Worm (Caenorhabditis elegans) whole organism, L2 larva: ENCODE measurements around the gene sqv-4.

Source experiments
- C34F6.9 ChIP-seq: fragments of 150-350 bp; optimal IDR thresholded peaks from 2 replicates; lab custom pipeline; 2014; ENCODE audit warnings: missing biosample characterization, missing genetic modification characterization
- F13H6.1 ChIP-seq: sonication (generic microtip); optimal IDR thresholded peaks from 2 replicates; lab custom pipeline; 2016; ENCODE audit warnings: missing genetic modification characterization, missing compliant biosample characterization
- R02D3.7 ChIP-seq: fragments of 150-350 bp; optimal IDR thresholded peaks from 2 replicates; lab custom pipeline; 2014; ENCODE audit warnings: missing biosample characterization, missing genetic modification characterization
- Y55F3AM.14 ChIP-seq: fragments of 200-800 bp; sonication (Bioruptor generic); optimal IDR thresholded peaks from 2 replicates; lab custom pipeline; 2018; ENCODE audit warnings: mild to moderate bottlenecking, missing genetic modification characterization, missing compliant biosample characterization
- ZK546.5 ChIP-seq: sonication (generic microtip); optimal IDR thresholded peaks from 2 replicates; lab custom pipeline; 2017; ENCODE audit warnings: missing biosample characterization, missing genetic modification characterization
- aly-2 ChIP-seq: fragments of 150-350 bp; optimal IDR thresholded peaks from 2 replicates; lab custom pipeline; 2014; ENCODE audit warnings: missing biosample characterization, missing genetic modification characterization
- ama-1 ChIP-seq: fragments of 150-350 bp; optimal IDR thresholded peaks from 2 replicates; lab custom pipeline; 2018; ENCODE audit warnings: inconsistent platforms
- ceh-16 ChIP-seq: fragments of 150-350 bp; optimal IDR thresholded peaks from 2 replicates; lab custom pipeline; 2014; ENCODE audit warnings: missing biosample characterization, missing genetic modification characterization
- ceh-82 ChIP-seq: fragments of 150-350 bp; optimal IDR thresholded peaks from 2 replicates; lab custom pipeline; 2014; ENCODE audit warnings: missing biosample characterization, missing genetic modification characterization
- crh-2 ChIP-seq: sonication (generic microtip); optimal IDR thresholded peaks from 2 replicates; lab custom pipeline; 2017; ENCODE audit warnings: missing biosample characterization, missing genetic modification characterization
- egl-27 ChIP-seq: sonication (generic microtip); optimal IDR thresholded peaks from 3 replicates; lab custom pipeline; 2017; ENCODE audit warnings: missing biosample characterization, missing genetic modification reagents, missing genetic modification characterization
- fos-1 ChIP-seq: fragments of 150-350 bp; optimal IDR thresholded peaks from 2 replicates; lab custom pipeline; 2014; ENCODE audit warnings: missing biosample characterization, missing genetic modification characterization
- gmeb-1 ChIP-seq: fragments of 150-350 bp; optimal IDR thresholded peaks from 2 replicates; lab custom pipeline; 2014; ENCODE audit warnings: missing biosample characterization, missing genetic modification characterization
- lin-11 ChIP-seq: fragments of 150-350 bp; sonication (generic microtip); optimal IDR thresholded peaks from 2 replicates; lab custom pipeline; 2014; ENCODE audit warnings: missing biosample characterization, missing genetic modification characterization, inconsistent platforms, mixed read lengths
- lin-39 ChIP-seq: fragments of 150-350 bp; optimal IDR thresholded peaks from 2 replicates; lab custom pipeline; 2014; ENCODE audit warnings: missing biosample characterization, missing genetic modification reagents, missing genetic modification characterization
- lsy-2 ChIP-seq, 2 experiments: fragments of 150-350 bp in 1 of 2; sonication (generic microtip) in 1 of 2; optimal IDR thresholded peaks; 2 replicates each; lab custom pipeline; 2014 to 2017; ENCODE audit warnings: missing biosample characterization in 2 of 2, missing genetic modification characterization in 2 of 2
- mab-5 ChIP-seq: fragments of 150-350 bp; optimal IDR thresholded peaks from 2 replicates; lab custom pipeline; 2014; ENCODE audit warnings: missing biosample characterization, missing genetic modification characterization
- mbf-1 ChIP-seq: sonication (generic microtip); optimal IDR thresholded peaks from 2 replicates; lab custom pipeline; 2017; ENCODE audit warnings: missing biosample characterization, missing genetic modification characterization
- mdl-1 ChIP-seq, 2 experiments: fragments of 150-350 bp in 1 of 2; sonication (generic microtip) in 1 of 2; optimal IDR thresholded peaks; 2 replicates each; lab custom pipeline; 2017; ENCODE audit warnings: missing biosample characterization in 2 of 2, missing genetic modification characterization in 2 of 2
- nhr-11 ChIP-seq: fragments of 150-350 bp; optimal IDR thresholded peaks from 2 replicates; lab custom pipeline; 2014; ENCODE audit warnings: missing biosample characterization, missing genetic modification characterization
- nhr-129 ChIP-seq: fragments of 150-350 bp; optimal IDR thresholded peaks from 2 replicates; lab custom pipeline; 2014; ENCODE audit warnings: missing biosample characterization, missing genetic modification characterization
- nhr-23 ChIP-seq: fragments of 150-350 bp; optimal IDR thresholded peaks from 2 replicates; lab custom pipeline; 2014; ENCODE audit warnings: missing biosample characterization, missing genetic modification reagents, missing genetic modification characterization
- nhr-237 ChIP-seq: fragments of 150-350 bp; optimal IDR thresholded peaks from 2 replicates; lab custom pipeline; 2014; ENCODE audit warnings: missing biosample characterization, missing genetic modification characterization
- nhr-6 ChIP-seq: fragments of 150-350 bp; optimal IDR thresholded peaks from 2 replicates; lab custom pipeline; 2014; ENCODE audit warnings: missing biosample characterization, missing genetic modification characterization
- nhr-77 ChIP-seq: fragments of 150-350 bp; optimal IDR thresholded peaks from 2 replicates; lab custom pipeline; 2014; ENCODE audit warnings: missing biosample characterization, missing genetic modification characterization
- sem-4 ChIP-seq: fragments of 150-350 bp; optimal IDR thresholded peaks from 2 replicates; lab custom pipeline; 2014; ENCODE audit warnings: missing biosample characterization, missing genetic modification reagents, missing genetic modification characterization
- sma-3 ChIP-seq: sonication (generic microtip); optimal IDR thresholded peaks from 2 replicates; lab custom pipeline; 2016; ENCODE audit warnings: missing genetic modification reagents, missing genetic modification characterization, missing compliant biosample characterization
- sma-9 ChIP-seq, 2 experiments: fragments of 150-350 bp in 1 of 2; sonication (generic microtip) in 1 of 2; optimal IDR thresholded peaks; 2 replicates each; lab custom pipeline; 2014 to 2016; ENCODE audit warnings: missing genetic modification characterization in 2 of 2, mild to moderate bottlenecking in 1 of 2, missing biosample characterization in 1 of 2, missing compliant biosample characterization in 1 of 2, missing genetic modification reagents in 1 of 2, moderate library complexity in 1 of 2
- snpc-4 ChIP-seq: fragments of 150-350 bp; optimal IDR thresholded peaks from 2 replicates; lab custom pipeline; 2014; ENCODE audit warnings: missing biosample characterization, missing genetic modification characterization
- unc-39 ChIP-seq: fragments of 150-350 bp; optimal IDR thresholded peaks from 2 replicates; lab custom pipeline; 2014; ENCODE audit warnings: missing biosample characterization, missing genetic modification characterization
- unc-55 ChIP-seq: fragments of 150-350 bp; sonication (generic microtip); optimal IDR thresholded peaks from 3 replicates; lab custom pipeline; 2014; ENCODE audit warnings: missing biosample characterization, missing genetic modification reagents, missing genetic modification characterization
- unc-62 ChIP-seq: fragments of 150-350 bp; optimal IDR thresholded peaks from 2 replicates; lab custom pipeline; 2014; ENCODE audit warnings: missing biosample characterization, missing genetic modification reagents, missing genetic modification characterization
- ztf-1 ChIP-seq: fragments of 200-800 bp; sonication (Bioruptor generic); conservative IDR thresholded peaks from 2 replicates; pipeline ENCODE4 v1.3.6; 2022; ENCODE audit warnings: missing genetic modification characterization, missing compliant biosample characterization
- ztf-11 ChIP-seq: sonication (generic microtip); optimal IDR thresholded peaks from 2 replicates; lab custom pipeline; 2017; ENCODE audit warnings: missing biosample characterization, missing genetic modification characterization

sqv-4 gene

DNA sequence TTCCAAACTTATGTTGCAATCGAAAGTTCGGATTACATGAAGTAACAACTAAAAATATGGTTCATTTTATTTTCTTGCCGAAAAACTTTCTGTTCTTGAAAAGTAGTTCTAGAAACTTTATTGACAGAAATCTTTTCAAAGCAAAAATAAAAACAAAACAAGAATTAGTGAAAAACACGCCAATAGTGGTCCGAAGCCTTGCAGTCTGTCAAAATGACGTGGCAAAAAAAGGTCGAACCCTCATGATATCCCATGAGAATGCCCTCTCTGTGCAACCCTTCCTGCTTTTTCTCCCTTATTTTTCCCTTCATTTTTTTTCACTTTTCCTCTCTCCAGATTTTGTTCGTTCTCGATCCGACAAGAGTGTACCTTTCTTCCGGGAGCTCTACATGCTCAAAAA is 37.9 kb upstream of the sqv-4 start:
- TF ChIP-seq crh-2 (peak; percentile 63), unc-55 (GFP tag; lab: Kevin White, UChicago) (no peak)
- TF ChIP-seq, all 48 proteins: peak for 1

DNA sequence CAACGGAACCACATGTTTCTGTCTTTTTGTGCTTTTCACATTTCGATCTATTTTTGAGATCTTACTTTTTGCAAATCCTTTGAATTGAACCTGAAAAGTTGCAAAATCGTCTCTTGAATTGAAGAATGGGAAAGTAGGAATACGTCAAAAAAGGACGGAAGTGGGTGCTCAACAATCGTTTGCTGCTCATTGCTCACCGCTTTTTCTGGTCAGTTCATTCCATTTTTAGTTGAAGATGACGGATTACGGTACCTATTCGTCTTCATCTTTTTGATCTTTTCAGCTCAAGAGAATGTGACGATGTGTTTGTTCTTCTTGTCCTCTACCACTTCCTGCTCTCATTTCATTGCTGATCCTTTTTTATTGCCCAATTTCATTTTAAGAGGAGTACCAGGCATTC is 33.9 kb upstream of the sqv-4 start, which contains the start of gene C05A2.4:
Gene C05A2.4 (plus strand): TSS at position 301 of the 400 bp plus-strand sequence.
- no peak for TF ChIP-seq ztf-1 (GFP tag; lab: Robert Waterston, UW)
- TF ChIP-seq nhr-77, result no peak
- TF ChIP-seq unc-39 (tag; lab: Kevin White, UChicago), result no peak
- no peak for TF ChIP-seq mdl-1 (tag; optimal IDR thresholded peaks at IDR 0.05; lab: Kevin White, UChicago)
- TF ChIP-seq snpc-4, result no peak
- TF ChIP-seq egl-27 (tag; lab: Kevin White, UChicago), result no peak
- no peak for TF ChIP-seq nhr-129
- TF ChIP-seq ceh-82 (tag; lab: Kevin White, UChicago), result no peak
- TF ChIP-seq sem-4, result no peak
- TF ChIP-seq mbf-1 (tag; lab: Kevin White, UChicago), result no peak
- no peak for TF ChIP-seq lin-39 (tag; lab: Kevin White, UChicago)
- no peak for TF ChIP-seq ceh-16 (tag; lab: Kevin White, UChicago)
- TF ChIP-seq ZK546.5 (tag; lab: Kevin White, UChicago), result no peak
- no peak for TF ChIP-seq crh-2

DNA sequence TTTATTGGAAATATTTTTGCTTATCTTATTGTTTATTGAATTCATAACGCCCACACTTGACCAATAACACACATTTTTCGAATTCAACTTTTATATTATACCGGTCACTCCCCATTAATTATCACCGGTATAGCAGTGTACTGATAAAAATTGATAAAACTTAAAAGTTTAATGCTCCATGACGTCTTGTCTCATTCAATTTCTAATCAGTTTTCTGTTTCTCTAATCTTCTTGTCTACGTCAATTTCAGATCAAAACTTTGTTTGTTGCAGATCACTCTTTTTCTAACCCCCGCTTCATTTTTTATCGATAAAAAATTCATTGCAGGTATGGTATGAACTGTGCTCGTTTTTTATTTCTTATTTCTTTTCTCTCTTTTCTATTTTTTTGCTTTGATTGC is 32.5 kb upstream of the sqv-4 start:
- TF ChIP-seq nhr-11, result no peak
- TF ChIP-seq crh-2, result peak; percentile 47
- TF ChIP-seq sma-9 (GFP tag; optimal IDR thresholded peaks at IDR 0.05; lab: Kevin White, UChicago), result peak; percentile 86
- no peak for TF ChIP-seq sma-9 (tag; optimal IDR thresholded peaks at IDR 0.05; lab: Kevin White, UChicago)
- peak; percentile 46 for TF ChIP-seq gmeb-1
- TF ChIP-seq ztf-11 (tag; lab: Kevin White, UChicago), result no peak
- peak; percentile 77 for TF ChIP-seq F13H6.1 (tag; lab: Kevin White, UChicago)
- peak; percentile 23 for TF ChIP-seq egl-27 (tag; lab: Kevin White, UChicago)
- TF ChIP-seq fos-1 (tag; lab: Kevin White, UChicago), result peak; percentile 95
- no peak for TF ChIP-seq ama-1 (lab: Kevin White, UChicago)
- TF ChIP-seq unc-55 (GFP tag; lab: Kevin White, UChicago), result no peak
- TF ChIP-seq R02D3.7 (tag; lab: Kevin White, UChicago), result no peak

DNA sequence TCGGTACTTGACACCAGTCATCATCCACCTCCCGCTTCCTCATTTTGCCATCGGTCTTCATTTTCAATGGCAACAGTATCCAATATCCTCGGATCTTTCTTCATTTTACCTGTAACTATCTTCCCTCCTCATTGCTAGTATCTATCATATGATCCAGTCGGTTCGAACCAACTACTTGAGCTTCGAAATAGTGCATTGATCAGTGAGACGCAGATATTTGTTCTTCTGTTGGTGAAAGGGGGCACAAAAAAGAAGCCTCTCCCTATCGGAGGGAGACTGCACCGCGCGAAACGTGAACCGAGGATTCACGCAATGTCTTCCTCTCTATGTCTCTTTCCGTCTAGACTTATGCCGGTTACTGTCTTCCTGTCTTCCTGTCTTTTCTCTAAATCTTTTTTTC is 30.0 kb upstream of the sqv-4 start:
- TF ChIP-seq lin-11 (tag; lab: Kevin White, UChicago) (no peak), sma-9 (GFP tag; optimal IDR thresholded peaks at IDR 0.05; lab: Kevin White, UChicago) (peak; percentile 21), sma-9 (tag; optimal IDR thresholded peaks at IDR 0.05; lab: Kevin White, UChicago) (no peak), ztf-11 (tag; lab: Kevin White, UChicago) (no peak), F13H6.1 (tag; lab: Kevin White, UChicago) (peak; percentile 53), sma-3 (no peak), unc-39 (tag; lab: Kevin White, UChicago) (no peak), nhr-23 (no peak), aly-2 (tag; lab: Kevin White, UChicago) (no peak), gmeb-1 (no peak), unc-62 (GFP tag; lab: Kevin White, UChicago) (no peak), C34F6.9 (tag; lab: Kevin White, UChicago) (no peak), nhr-6 (tag; lab: Kevin White, UChicago) (no peak), nhr-77 (no peak), ceh-82 (tag; lab: Kevin White, UChicago) (no peak), nhr-237 (tag; lab: Kevin White, UChicago) (no peak), lin-39 (tag; lab: Kevin White, UChicago) (no peak), crh-2 (no peak), egl-27 (tag; lab: Kevin White, UChicago) (no peak), Y55F3AM.14 (GFP tag; lab: Kevin White, UChicago) (no peak), ceh-16 (tag; lab: Kevin White, UChicago) (no peak), fos-1 (tag; lab: Kevin White, UChicago) (no peak), mab-5 (tag; lab: Kevin White, UChicago) (no peak), nhr-129 (peak; percentile 42), unc-55 (GFP tag; lab: Kevin White, UChicago) (no peak)

DNA sequence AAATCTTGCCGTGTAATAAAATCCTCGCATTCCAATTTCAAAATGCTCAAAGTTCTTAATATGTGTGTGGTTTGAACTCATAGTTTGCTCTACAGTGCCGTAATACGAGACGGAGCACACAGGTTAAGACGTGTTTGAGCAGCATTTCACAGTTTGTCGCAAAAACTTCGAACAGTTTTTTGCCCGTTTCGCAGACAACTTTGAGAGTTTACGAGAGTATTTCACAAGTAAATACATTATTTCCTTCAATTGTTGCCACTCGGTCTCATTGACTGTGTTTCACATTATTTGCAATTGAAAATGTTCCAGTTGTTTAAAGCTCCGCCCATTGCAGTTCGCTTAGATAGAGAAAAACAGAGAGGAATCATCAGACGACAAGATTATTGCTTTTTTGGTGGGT is 26.3 kb upstream of the sqv-4 start, which contains the start of gene F29F11.20:
Gene F29F11.20 (plus strand): TSS at position 301 of the 400 bp plus-strand sequence.
- no peak for TF ChIP-seq R02D3.7 (tag; lab: Kevin White, UChicago)
- TF ChIP-seq F13H6.1 (tag; lab: Kevin White, UChicago), result peak; percentile 16
- TF ChIP-seq lsy-2 (tag; optimal IDR thresholded peaks at IDR 0.05; lab: Kevin White, UChicago), result no peak
- TF ChIP-seq, all 48 proteins: peak for 1
